Worm (Caenorhabditis elegans): ENCODE data around the gene ptl-1.

The ptl-1 gene

DNA sequence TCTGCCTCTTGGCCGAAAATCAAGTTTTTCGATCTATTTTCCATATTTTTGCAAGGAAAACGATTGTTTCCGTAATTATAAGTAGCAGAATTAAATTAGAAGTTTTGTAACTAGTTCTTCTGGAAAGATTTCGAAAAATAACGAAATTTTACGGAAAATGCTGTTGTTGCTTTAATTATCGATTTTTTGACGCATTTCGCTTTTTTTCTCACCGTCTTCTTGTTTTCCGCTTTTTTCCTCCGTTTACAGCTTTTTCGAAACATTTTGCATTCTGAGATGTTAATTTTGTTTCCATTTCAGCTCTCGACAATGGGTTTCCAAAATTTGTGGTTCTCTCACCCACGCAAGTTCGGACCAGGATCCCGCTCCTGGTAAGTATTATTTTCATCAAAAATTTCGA lies 29.0 kb downstream of the ptl-1 start, which contains the start of gene rps-29:
Gene rps-29 (plus strand): TSS at position 301 of the 400 bp plus-strand sequence.
- TF ChIP-seq tbx-7 (tag; optimal IDR thresholded peaks at IDR 0.05) (no peak), ceh-48 (tag; optimal IDR thresholded peaks at IDR 0.05) (peak; percentile 30)

DNA sequence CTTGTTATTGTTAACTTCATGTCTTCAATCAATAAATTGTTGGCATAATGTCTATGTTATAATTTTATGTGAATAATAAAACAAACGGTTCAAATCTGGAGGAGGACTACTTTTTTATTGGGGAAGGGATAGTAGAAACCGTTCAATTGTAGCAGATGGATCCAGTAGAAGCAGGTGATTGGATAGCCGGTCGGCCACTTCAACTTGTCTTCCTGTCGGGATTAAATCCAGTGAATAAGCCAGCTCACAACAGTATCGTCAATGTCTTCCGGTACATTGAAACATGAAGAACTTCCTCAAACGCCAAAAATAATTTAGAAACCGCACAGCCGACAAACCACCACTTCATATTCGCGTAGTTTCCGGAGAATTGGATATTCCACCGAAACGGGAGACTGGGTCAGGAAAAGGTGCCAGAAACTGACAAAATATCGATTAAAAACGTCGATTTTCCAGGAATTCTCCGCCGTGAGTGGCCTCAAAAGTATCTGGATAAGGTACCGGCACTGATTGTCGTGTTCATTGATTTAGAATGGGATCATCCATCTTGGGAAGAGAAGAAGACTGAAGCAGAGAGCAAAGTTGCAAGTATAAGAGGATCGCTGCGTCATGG lies 30.1 kb downstream of the ptl-1 start, which contains the start of gene trpp-11:
Gene trpp-11 (plus strand): TSS at position 153 of the 613 bp plus-strand sequence.
- no peak for TF ChIP-seq fkh-6 (tag; optimal IDR thresholded peaks at IDR 0.05)
- TF ChIP-seq sox-4 (tag; optimal IDR thresholded peaks at IDR 0.05) = no peak

DNA sequence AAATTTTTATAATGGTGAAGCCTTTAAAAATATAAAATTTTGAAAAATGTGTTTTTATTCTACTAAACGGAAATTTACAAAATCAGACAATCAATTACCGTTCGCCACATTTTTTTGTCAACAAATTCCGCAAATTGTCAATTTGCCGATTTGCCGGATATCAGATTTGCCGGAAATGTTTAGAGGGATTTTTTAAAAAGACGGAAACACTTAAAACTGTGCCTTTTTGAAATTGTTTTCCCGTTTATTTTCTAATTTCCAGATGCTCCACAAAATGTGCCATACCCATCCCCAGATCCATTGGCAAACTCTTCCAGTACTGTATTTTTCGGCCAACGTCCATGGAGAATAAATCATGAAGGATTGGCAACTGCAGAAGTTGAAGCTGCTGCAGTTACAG lies 32.5 kb downstream of the ptl-1 start:
- TF ChIP-seq C38D4.7 (GFP tag; optimal IDR thresholded peaks at IDR 0.05) (no peak), syd-9 (tag; optimal IDR thresholded peaks at IDR 0.05) (no peak), ceh-45 (GFP tag; IDR thresholded peaks at IDR 0.05) (no peak), tbx-7 (tag; optimal IDR thresholded peaks at IDR 0.05) (no peak), ztf-16 (tag; optimal IDR thresholded peaks at IDR 0.05) (no peak), mec-3 (tag; optimal IDR thresholded peaks at IDR 0.05; ENCODE audit: borderline replicate concordance) (no peak), C08G9.2 (tag; optimal IDR thresholded peaks at IDR 0.05) (no peak), K09A11.1 (tag; optimal IDR thresholded peaks at IDR 0.05; ENCODE audit: insufficient read depth) (no peak), elt-4 (tag; optimal IDR thresholded peaks at IDR 0.05) (no peak), odd-2 (tag; optimal IDR thresholded peaks at IDR 0.05) (no peak), fkh-10 (GFP tag; optimal IDR thresholded peaks at IDR 0.05) (no peak), eyg-1 (tag; optimal IDR thresholded peaks at IDR 0.05) (no peak), sdc-2 (tag; optimal IDR thresholded peaks at IDR 0.05) (no peak), dmd-4 (tag; optimal IDR thresholded peaks at IDR 0.05; ENCODE audit: borderline replicate concordance) (no peak), rnt-1 (tag; optimal IDR thresholded peaks at IDR 0.05) (no peak), dve-1 (tag; optimal IDR thresholded peaks at IDR 0.05) (no peak), hlh-6 (tag; optimal IDR thresholded peaks at IDR 0.05) (no peak), unc-42 (tag; optimal IDR thresholded peaks at IDR 0.05) (no peak), nhr-232 (tag; optimal IDR thresholded peaks at IDR 0.05) (no peak), unc-86 (tag; optimal IDR thresholded peaks at IDR 0.05) (no peak)

DNA sequence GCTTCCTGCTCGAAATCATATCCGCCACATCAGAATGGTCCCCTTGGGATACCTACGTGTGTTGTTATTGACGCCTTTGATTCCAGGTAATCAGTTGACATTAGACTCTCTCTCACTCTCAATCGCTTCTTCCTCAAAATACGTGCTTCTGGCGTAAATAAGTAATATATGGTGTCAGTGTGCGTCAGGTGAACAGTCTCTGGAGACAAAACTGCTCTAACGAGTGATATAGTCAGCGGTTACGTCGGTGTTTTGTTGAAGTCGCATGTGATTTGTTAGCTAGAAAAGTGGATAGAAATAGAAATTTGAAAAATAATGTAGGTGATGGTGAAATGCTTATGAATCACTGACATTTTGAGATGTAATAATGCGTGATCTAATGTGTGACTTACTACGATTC lies 37.1 kb downstream of the ptl-1 start:
- no peak for TF ChIP-seq hlh-15 (tag; optimal IDR thresholded peaks at IDR 0.05)
- TF ChIP-seq unc-3 (GFP tag; conservative IDR thresholded peaks at IDR 0.05) = no peak
- TF ChIP-seq unc-3 (tag; optimal IDR thresholded peaks at IDR 0.05) = no peak
- no peak for TF ChIP-seq npax-4 (tag; optimal IDR thresholded peaks at IDR 0.05)

DNA sequence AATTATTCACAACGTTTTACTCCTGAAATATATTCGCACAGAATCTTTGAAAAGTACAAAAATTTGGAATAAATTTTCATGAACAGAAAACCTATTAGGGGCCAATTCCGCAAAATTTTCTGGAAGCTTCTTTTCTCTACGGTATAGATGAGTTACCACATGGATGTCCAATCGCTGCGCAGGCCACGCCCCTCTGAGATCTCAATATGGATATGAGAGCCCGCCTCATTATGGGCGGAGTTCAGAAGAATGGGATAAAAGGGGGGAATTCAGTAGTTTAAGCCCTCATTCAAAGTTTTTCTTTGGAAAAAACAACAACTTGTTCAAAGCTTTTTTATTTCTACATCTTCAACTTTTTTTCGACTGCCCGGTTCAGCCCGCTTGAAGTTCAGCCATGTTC lies 46.6 kb downstream of the ptl-1 start, which contains the start of gene daf-7:
Gene daf-7 (plus strand): TSS at position 301 of the 400 bp plus-strand sequence.
- TF ChIP-seq pqm-1 (tag; optimal IDR thresholded peaks at IDR 0.05) = no peak

DNA sequence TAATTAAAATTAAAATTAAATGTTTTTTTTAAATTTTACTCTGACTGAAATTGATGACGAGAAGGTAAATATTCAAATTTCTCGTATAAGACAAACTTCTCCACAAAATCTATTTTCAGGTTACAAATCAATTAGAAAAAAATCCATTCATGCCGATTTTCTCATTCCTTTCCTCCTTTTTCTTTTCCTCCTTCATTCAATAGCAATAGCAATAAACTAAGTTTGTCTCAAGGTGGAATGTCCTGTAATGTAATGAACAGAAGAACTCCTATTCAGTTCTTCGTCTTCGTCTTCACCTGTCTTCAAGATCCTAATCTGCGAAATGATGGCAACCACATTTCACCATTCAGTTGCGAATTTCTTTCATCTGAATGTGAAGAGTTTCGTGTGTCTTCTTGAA lies 50.9 kb downstream of the ptl-1 start, which contains the start of gene dac-1:
Gene dac-1 (plus strand): TSS at position 301 of the 400 bp plus-strand sequence.
- TF ChIP-seq pat-9 (tag; optimal IDR thresholded peaks at IDR 0.05) (no peak), ceh-2 (tag; optimal IDR thresholded peaks at IDR 0.05) (no peak), ztf-16 (tag; optimal IDR thresholded peaks at IDR 0.05) (no peak), ceh-22 (tag; optimal IDR thresholded peaks at IDR 0.05) (no peak)

DNA sequence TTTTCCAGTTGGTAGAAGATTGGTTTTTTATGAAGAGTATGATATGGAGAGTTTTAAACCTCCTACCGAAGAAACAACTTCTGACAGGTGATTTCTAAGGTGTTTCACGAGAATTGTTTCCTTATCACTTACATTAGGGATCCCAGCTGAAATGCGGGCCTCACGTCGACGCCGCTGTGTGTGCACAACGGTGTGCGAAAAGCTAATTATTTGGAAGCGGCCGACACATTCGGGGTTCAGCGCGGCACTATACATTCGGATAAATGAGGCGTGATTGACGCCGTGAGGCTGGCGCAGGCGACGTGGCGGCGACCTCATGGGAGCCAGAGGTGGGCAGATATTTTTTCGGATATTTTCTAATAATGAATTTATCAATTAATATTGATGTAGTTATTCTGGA lies 54.3 kb downstream of the ptl-1 start:
- TF ChIP-seq syd-9 (tag; optimal IDR thresholded peaks at IDR 0.05) = no peak
- TF ChIP-seq unc-3 (GFP tag; conservative IDR thresholded peaks at IDR 0.05) = no peak
- no peak for TF ChIP-seq unc-3 (tag; optimal IDR thresholded peaks at IDR 0.05)
- no peak for TF ChIP-seq ceh-9 (tag; optimal IDR thresholded peaks at IDR 0.05)
- no peak for TF ChIP-seq ref-2 (tag; optimal IDR thresholded peaks at IDR 0.05)
- TF ChIP-seq nfya-1 (tag; optimal IDR thresholded peaks at IDR 0.05) = no peak
- TF ChIP-seq T23F11.4 (GFP tag; optimal IDR thresholded peaks at IDR 0.05) = no peak
- no peak for TF ChIP-seq ceh-45 (GFP tag; IDR thresholded peaks at IDR 0.05)
- TF ChIP-seq ceh-30 (tag; optimal IDR thresholded peaks at IDR 0.05) = no peak
- no peak for TF ChIP-seq sox-4 (tag; optimal IDR thresholded peaks at IDR 0.05)
- no peak for TF ChIP-seq fkh-6 (tag; optimal IDR thresholded peaks at IDR 0.05)
- no peak for TF ChIP-seq gmeb-2 (tag; optimal IDR thresholded peaks at IDR 0.05)
- no peak for TF ChIP-seq zip-5 (tag; optimal IDR thresholded peaks at IDR 0.05)
